Worm (Caenorhabditis elegans) whole organism, L1 larva: ENCODE data around the gene F10C2.7.

ENCODE experiments used
- C34B4.2 ChIP-seq: sonication (generic microtip); optimal IDR thresholded peaks from 2 replicates; lab custom pipeline; 2017; ENCODE audit warnings: mild to moderate bottlenecking, missing genetic modification characterization, missing compliant biosample characterization
- aha-1 ChIP-seq: fragments of 150-350 bp; optimal IDR thresholded peaks from 2 replicates; lab custom pipeline; 2014; ENCODE audit warnings: missing biosample characterization, missing genetic modification characterization
- ama-1 ChIP-seq: fragments of 150-350 bp; optimal IDR thresholded peaks from 2 replicates; lab custom pipeline; 2014
- ceh-8 ChIP-seq: fragments of 200-800 bp; sonication (Bioruptor generic); optimal IDR thresholded peaks from 2 replicates; lab custom pipeline; 2018; ENCODE audit warnings: mild to moderate bottlenecking, missing genetic modification characterization, moderate library complexity, missing compliant biosample characterization
- ces-1 ChIP-seq: fragments of 150-350 bp; optimal IDR thresholded peaks from 2 replicates; lab custom pipeline; 2014; ENCODE audit warnings: missing biosample characterization, missing genetic modification reagents, missing genetic modification characterization
- dsc-1 ChIP-seq: sonication (generic microtip); optimal IDR thresholded peaks from 2 replicates; lab custom pipeline; 2016; ENCODE audit warnings: mild to moderate bottlenecking, missing genetic modification characterization, missing compliant biosample characterization
- efl-3 ChIP-seq: fragments of 200-800 bp; sonication (Bioruptor generic); optimal IDR thresholded peaks from 2 replicates; lab custom pipeline; 2018; ENCODE audit warnings: mild to moderate bottlenecking, missing genetic modification characterization, missing compliant biosample characterization
- egl-13 ChIP-seq: sonication (generic microtip); optimal IDR thresholded peaks from 2 replicates; lab custom pipeline; 2016; ENCODE audit warnings: missing genotype, missing genetic modification reagents, missing genetic modification characterization, missing compliant biosample characterization
- elt-2 ChIP-seq: sonication (generic microtip); optimal IDR thresholded peaks from 2 replicates; lab custom pipeline; 2016; ENCODE audit warnings: missing genetic modification characterization, mild to moderate bottlenecking, inconsistent platforms, missing compliant biosample characterization, missing genetic modification reagents
- ets-5 ChIP-seq: fragments of 200-800 bp; sonication (Bioruptor generic); IDR thresholded peaks from 2 replicates; pipeline ENCODE4 v1.3.6; 2022; ENCODE audit warnings: missing genetic modification characterization, missing compliant biosample characterization
- fkh-8 ChIP-seq: sonication (generic microtip); optimal IDR thresholded peaks from 2 replicates; lab custom pipeline; 2016; ENCODE audit warnings: mild to moderate bottlenecking, missing genetic modification characterization, missing compliant biosample characterization
- fos-1 ChIP-seq: fragments of 150-350 bp; optimal IDR thresholded peaks from 2 replicates; lab custom pipeline; 2014; ENCODE audit warnings: missing biosample characterization, missing genetic modification characterization
- hlh-17 ChIP-seq: fragments of 200-800 bp; sonication (Bioruptor generic); optimal IDR thresholded peaks from 2 replicates; lab custom pipeline; 2018; ENCODE audit warnings: missing genetic modification characterization, mild to moderate bottlenecking, missing compliant biosample characterization, moderate library complexity, borderline replicate concordance
- hpl-2 ChIP-seq: fragments of 150-350 bp; optimal IDR thresholded peaks from 2 replicates; lab custom pipeline; 2014; ENCODE audit warnings: missing biosample characterization, missing genetic modification reagents, missing genetic modification characterization
- irx-1 ChIP-seq: sonication (generic microtip); optimal IDR thresholded peaks from 2 replicates; lab custom pipeline; 2016; ENCODE audit warnings: missing genetic modification characterization, missing compliant biosample characterization
- isw-1 ChIP-seq: fragments of 200-800 bp; sonication (Bioruptor generic); IDR thresholded peaks from 2 replicates; pipeline ENCODE4 v1.3.6; 2022; ENCODE audit warnings: missing genetic modification characterization, missing compliant biosample characterization
- jun-1 ChIP-seq: fragments of 150-350 bp; optimal IDR thresholded peaks from 2 replicates; lab custom pipeline; 2014; ENCODE audit warnings: missing biosample characterization, missing genetic modification reagents, missing genetic modification characterization
- lin-13 ChIP-seq: fragments of 150-350 bp; optimal IDR thresholded peaks from 2 replicates; lab custom pipeline; 2014; ENCODE audit warnings: missing biosample characterization, missing genetic modification reagents, missing genetic modification characterization
- lin-14 ChIP-seq: fragments of 200-800 bp; sonication (Bioruptor generic); optimal IDR thresholded peaks from 2 replicates; lab custom pipeline; 2018; ENCODE audit warnings: mild to moderate bottlenecking, missing genetic modification characterization, moderate library complexity, missing compliant biosample characterization
- lsy-2 ChIP-seq, 2 experiments: fragments of 150-350 bp; optimal IDR thresholded peaks; 2 replicates each; lab custom pipeline; 2014; ENCODE audit warnings: missing biosample characterization in 2 of 2, missing genetic modification characterization in 2 of 2
- mef-2 ChIP-seq: fragments of 150-350 bp; optimal IDR thresholded peaks from 2 replicates; lab custom pipeline; 2014; ENCODE audit warnings: missing biosample characterization, missing genetic modification characterization
- mep-1 ChIP-seq: fragments of 150-350 bp; optimal IDR thresholded peaks from 2 replicates; lab custom pipeline; 2014; ENCODE audit warnings: missing biosample characterization, missing genetic modification characterization
- nhr-11 ChIP-seq: fragments of 150-350 bp; optimal IDR thresholded peaks from 2 replicates; lab custom pipeline; 2014; ENCODE audit warnings: missing biosample characterization, missing genetic modification characterization
- nhr-19 ChIP-seq: fragments of 200-800 bp; sonication (Bioruptor generic); conservative IDR thresholded peaks from 2 replicates; pipeline ENCODE4 v1.3.6; 2022; ENCODE audit warnings: missing genetic modification characterization, missing compliant biosample characterization
- nhr-20 ChIP-seq: sonication (generic microtip); optimal IDR thresholded peaks from 2 replicates; lab custom pipeline; 2016; ENCODE audit warnings: mild to moderate bottlenecking, missing genetic modification characterization, missing compliant biosample characterization
- nhr-237 ChIP-seq: fragments of 150-350 bp; optimal IDR thresholded peaks from 2 replicates; lab custom pipeline; 2014; ENCODE audit warnings: missing biosample characterization, missing genetic modification characterization
- nhr-47 ChIP-seq: sonication (generic microtip); optimal IDR thresholded peaks from 2 replicates; lab custom pipeline; 2016; ENCODE audit warnings: mild to moderate bottlenecking, missing genetic modification characterization, moderate library complexity, missing compliant biosample characterization
- nhr-76 ChIP-seq: sonication (generic microtip); optimal IDR thresholded peaks from 2 replicates; lab custom pipeline; 2017; ENCODE audit warnings: missing biosample characterization, missing genetic modification characterization
- nhr-77 ChIP-seq: fragments of 150-350 bp; optimal IDR thresholded peaks from 2 replicates; lab custom pipeline; 2014; ENCODE audit warnings: missing biosample characterization, missing genetic modification characterization
- nhr-84 ChIP-seq: sonication (generic microtip); optimal IDR thresholded peaks from 2 replicates; lab custom pipeline; 2017; ENCODE audit warnings: missing biosample characterization, missing genetic modification characterization
- nhr-85 ChIP-seq: sonication (generic microtip); peaks from one replicate; lab custom pipeline; 2016; ENCODE audit warnings: missing genetic modification characterization, inconsistent platforms, missing compliant biosample characterization
- nhr-90 ChIP-seq: sonication (generic microtip); optimal IDR thresholded peaks from 2 replicates; lab custom pipeline; 2016; ENCODE audit warnings: mild to moderate bottlenecking, missing genetic modification characterization, missing compliant biosample characterization; ENCODE audit not compliant: poor library complexity
- pax-3 ChIP-seq: fragments of 200-800 bp; sonication (Bioruptor generic); optimal IDR thresholded peaks from 2 replicates; lab custom pipeline; 2018; ENCODE audit warnings: mild to moderate bottlenecking, missing genetic modification characterization, moderate library complexity, missing compliant biosample characterization
- pqm-1 ChIP-seq: sonication (generic microtip); optimal IDR thresholded peaks from 3 replicates; lab custom pipeline; 2017; ENCODE audit warnings: missing biosample characterization, missing genetic modification characterization
- rnt-1 ChIP-seq: sonication (generic microtip); optimal IDR thresholded peaks from 2 replicates; lab custom pipeline; 2016; ENCODE audit warnings: mild to moderate bottlenecking, missing genetic modification characterization, moderate library complexity, missing compliant biosample characterization
- skn-1 ChIP-seq: fragments of 150-350 bp; optimal IDR thresholded peaks from 2 replicates; lab custom pipeline; 2014; ENCODE audit warnings: missing biosample characterization, missing genetic modification characterization
- snpc-4 ChIP-seq: fragments of 150-350 bp; optimal IDR thresholded peaks from 2 replicates; lab custom pipeline; 2014; ENCODE audit warnings: missing biosample characterization, missing genetic modification characterization
- snu-23 ChIP-seq: sonication (generic microtip); optimal IDR thresholded peaks from 2 replicates; lab custom pipeline; 2016; ENCODE audit warnings: missing genetic modification characterization, missing compliant biosample characterization
- sox-4 ChIP-seq: sonication (generic microtip); optimal IDR thresholded peaks from 2 replicates; lab custom pipeline; 2016; ENCODE audit warnings: missing genetic modification characterization, missing compliant biosample characterization
- swsn-7 ChIP-seq: sonication (generic microtip); optimal IDR thresholded peaks from 2 replicates; lab custom pipeline; 2016; ENCODE audit warnings: missing genetic modification characterization, missing compliant biosample characterization
- tbx-2 ChIP-seq: sonication (generic microtip); optimal IDR thresholded peaks from 2 replicates; lab custom pipeline; 2016; ENCODE audit warnings: missing genetic modification characterization, missing compliant biosample characterization
- tlp-1 ChIP-seq: fragments of 150-350 bp; optimal IDR thresholded peaks from 2 replicates; lab custom pipeline; 2014; ENCODE audit warnings: missing biosample characterization, missing genetic modification characterization
- unc-130 ChIP-seq: fragments of 150-350 bp; optimal IDR thresholded peaks from 2 replicates; lab custom pipeline; 2017; ENCODE audit warnings: missing biosample characterization, missing genetic modification characterization, inconsistent platforms
- unc-30 ChIP-seq: sonication (generic microtip); optimal IDR thresholded peaks from 2 replicates; lab custom pipeline; 2017; ENCODE audit warnings: missing biosample characterization, missing genetic modification characterization
- unc-62 ChIP-seq: fragments of 150-350 bp; optimal IDR thresholded peaks from 2 replicates; lab custom pipeline; 2014; ENCODE audit warnings: missing biosample characterization, missing genetic modification reagents, missing genetic modification characterization
- unc-86 ChIP-seq: sonication (generic microtip); optimal IDR thresholded peaks from 2 replicates; lab custom pipeline; 2016; ENCODE audit warnings: missing genetic modification characterization, missing compliant biosample characterization
- vab-15 ChIP-seq: sonication (generic microtip); optimal IDR thresholded peaks from 2 replicates; lab custom pipeline; 2017; ENCODE audit warnings: missing genotype, mild to moderate bottlenecking, missing genetic modification characterization, missing compliant biosample characterization
- xbp-1 ChIP-seq: sonication (generic microtip); optimal IDR thresholded peaks from 2 replicates; lab custom pipeline; 2016; ENCODE audit warnings: missing genetic modification characterization, missing compliant biosample characterization
- zag-1 ChIP-seq: fragments of 150-350 bp; optimal IDR thresholded peaks from 2 replicates; lab custom pipeline; 2014; ENCODE audit warnings: missing biosample characterization, missing genetic modification characterization
- zip-4 ChIP-seq: fragments of 200-800 bp; sonication (Bioruptor generic); optimal IDR thresholded peaks from 2 replicates; lab custom pipeline; 2018; ENCODE audit warnings: mild to moderate bottlenecking, missing genetic modification characterization, moderate library complexity, missing compliant biosample characterization
- ztf-11 ChIP-seq, 2 experiments: sonication (generic microtip); optimal IDR thresholded peaks; 2 replicates each; lab custom pipeline; 2016 to 2017; ENCODE audit warnings: missing genetic modification characterization in 2 of 2, missing biosample characterization in 1 of 2, missing compliant biosample characterization in 1 of 2

Gene F10C2.7

DNA sequence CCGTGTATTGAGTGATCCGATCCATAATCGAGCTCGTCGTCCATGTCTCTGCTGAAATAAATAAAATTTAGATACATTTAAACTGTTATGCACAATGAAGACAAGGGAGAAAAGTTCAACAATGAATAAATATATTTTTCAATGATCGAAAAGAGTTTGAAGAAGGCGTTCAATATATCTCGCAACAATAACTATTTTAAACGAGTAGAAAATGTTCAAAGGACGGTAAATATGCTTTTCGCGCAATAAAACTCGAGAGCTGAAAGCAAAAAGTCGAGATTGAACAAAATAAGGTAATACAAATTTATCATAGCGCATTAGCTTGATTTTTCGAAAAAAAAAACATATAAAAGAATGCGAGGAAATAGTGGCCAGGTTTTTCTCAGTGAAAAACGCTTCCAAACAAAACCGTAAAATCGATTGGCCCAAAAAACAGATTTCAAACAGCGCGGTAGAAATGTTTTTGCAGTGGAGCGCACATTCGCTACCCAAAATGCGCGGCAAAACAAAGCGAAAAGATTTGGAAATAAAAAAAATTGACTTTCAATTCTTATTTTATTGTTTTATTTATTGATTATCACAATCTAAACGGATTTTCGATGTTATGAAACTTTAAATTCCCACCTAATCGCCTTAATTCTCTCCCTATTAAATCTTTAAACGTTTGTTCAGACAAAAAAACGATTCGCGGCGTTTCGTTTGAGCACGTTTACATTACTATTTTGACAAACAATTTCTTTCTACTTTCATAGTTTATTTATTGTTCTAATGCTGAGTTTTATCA is 12.7 kb upstream of the F10C2.7 start, which contains the start of the genes kup-1 and F10C2.4 (continued):
- peak; percentile 51 for TF ChIP-seq nhr-77
- TF ChIP-seq nhr-90: peak; percentile 27
- no peak for TF ChIP-seq ama-1 (lab: Kevin White, UChicago)
- peak; percentile 5 for TF ChIP-seq mep-1 (tag; lab: Kevin White, UChicago)
- no peak for TF ChIP-seq tlp-1 (tag; lab: Kevin White, UChicago)
- TF ChIP-seq nhr-11 (tag; lab: Kevin White, UChicago): no peak
- TF ChIP-seq isw-1: peak; percentile 48
- no peak for TF ChIP-seq hlh-17
- peak; percentile 64 for TF ChIP-seq xbp-1 (tag; lab: Kevin White, UChicago)
- no peak for TF ChIP-seq zag-1 (tag; lab: Kevin White, UChicago)
- no peak for TF ChIP-seq unc-30 (tag; lab: Kevin White, UChicago)
- peak; percentile 42 for TF ChIP-seq fkh-8 (tag; lab: Kevin White, UChicago)
- TF ChIP-seq irx-1 (tag; lab: Kevin White, UChicago): peak; percentile 34
- TF ChIP-seq nhr-84 (tag; lab: Kevin White, UChicago): no peak
- TF ChIP-seq pax-3 (tag; lab: Kevin White, UChicago): peak; percentile 55
- no peak for TF ChIP-seq zip-4 (GFP tag; lab: Kevin White, UChicago)
- TF ChIP-seq fos-1 (tag; lab: Kevin White, UChicago): no peak
- TF ChIP-seq sox-4 (tag; lab: Kevin White, UChicago): no peak
- no peak for TF ChIP-seq vab-15 (tag; lab: Kevin White, UChicago)
- peak; percentile 76 for TF ChIP-seq snu-23 (GFP tag; lab: Kevin White, UChicago)
- no peak for TF ChIP-seq unc-62
- no peak for TF ChIP-seq lin-13
- peak; percentile 71 for TF ChIP-seq nhr-20 (tag; lab: Kevin White, UChicago)
- TF ChIP-seq nhr-237: no peak
- no peak for TF ChIP-seq hpl-2
- peak; percentile 48 for TF ChIP-seq nhr-19
- peak; percentile 66 for TF ChIP-seq tbx-2 (tag; lab: Kevin White, UChicago)
- peak; percentile 58 for TF ChIP-seq skn-1 (tag; lab: Kevin White, UChicago)
- no peak for TF ChIP-seq ztf-11 (tag; optimal IDR thresholded peaks at IDR 0.05; lab: Kevin White, UChicago)
- no peak for TF ChIP-seq efl-3
- TF ChIP-seq swsn-7 (tag; lab: Kevin White, UChicago): peak; percentile 54
- no peak for TF ChIP-seq lin-14 (GFP tag; lab: Kevin White, UChicago)
- peak; percentile 19 for TF ChIP-seq snpc-4 (tag; lab: Kevin White, UChicago)
- no peak for TF ChIP-seq mef-2 (tag; lab: Kevin White, UChicago)
- no peak for TF ChIP-seq ets-5 (GFP tag; lab: Robert Waterston, UW)
- no peak for TF ChIP-seq nhr-76 (tag; lab: Kevin White, UChicago)
- no peak for TF ChIP-seq C34B4.2 (tag; lab: Kevin White, UChicago)
- TF ChIP-seq unc-86 (tag; lab: Kevin White, UChicago): peak; percentile 48
- no peak for TF ChIP-seq ces-1
- TF ChIP-seq elt-2: no peak
- peak; percentile 63 for TF ChIP-seq nhr-47
- TF ChIP-seq dsc-1 (tag; lab: Kevin White, UChicago): peak; percentile 28
- TF ChIP-seq aha-1: no peak
- TF ChIP-seq jun-1 (tag; lab: Kevin White, UChicago): no peak
- TF ChIP-seq rnt-1 (tag; lab: Kevin White, UChicago): peak; percentile 50
- no peak for TF ChIP-seq unc-130 (tag; lab: Kevin White, UChicago)
- no peak for TF ChIP-seq ceh-8 (GFP tag; lab: Kevin White, UChicago)
- TF ChIP-seq pqm-1: no peak
- peak; percentile 81 for TF ChIP-seq nhr-85 (tag; lab: Kevin White, UChicago)
- no peak for TF ChIP-seq egl-13
- TF ChIP-seq lsy-2 (tag; optimal IDR thresholded peaks at IDR 0.05; lab: Kevin White, UChicago): peak; percentile 63 to 84
